Worm (Caenorhabditis elegans) whole organism, L2 larva: ENCODE results near the gene T01G5.6.
A peak's percentile ranks its signal among the peaks of the same experiment; 100 is the strongest.

Experiments
- C34F6.9 ChIP-seq: fragments of 150-350 bp; optimal IDR thresholded peaks from 2 replicates; lab custom pipeline; 2014; ENCODE audit warnings: missing biosample characterization, missing genetic modification characterization
- F13H6.1 ChIP-seq: sonication (generic microtip); optimal IDR thresholded peaks from 2 replicates; lab custom pipeline; 2016; ENCODE audit warnings: missing genetic modification characterization, missing compliant biosample characterization
- R02D3.7 ChIP-seq: fragments of 150-350 bp; optimal IDR thresholded peaks from 2 replicates; lab custom pipeline; 2014; ENCODE audit warnings: missing biosample characterization, missing genetic modification characterization
- Y55F3AM.14 ChIP-seq: fragments of 200-800 bp; sonication (Bioruptor generic); optimal IDR thresholded peaks from 2 replicates; lab custom pipeline; 2018; ENCODE audit warnings: mild to moderate bottlenecking, missing genetic modification characterization, missing compliant biosample characterization
- ZK546.5 ChIP-seq: sonication (generic microtip); optimal IDR thresholded peaks from 2 replicates; lab custom pipeline; 2017; ENCODE audit warnings: missing biosample characterization, missing genetic modification characterization
- alr-1 ChIP-seq: fragments of 150-350 bp; optimal IDR thresholded peaks from 2 replicates; lab custom pipeline; 2014; ENCODE audit warnings: missing biosample characterization, missing genetic modification characterization
- aly-2 ChIP-seq: fragments of 150-350 bp; optimal IDR thresholded peaks from 2 replicates; lab custom pipeline; 2014; ENCODE audit warnings: missing biosample characterization, missing genetic modification characterization
- ama-1 ChIP-seq: fragments of 150-350 bp; optimal IDR thresholded peaks from 2 replicates; lab custom pipeline; 2018; ENCODE audit warnings: inconsistent platforms
- blmp-1 ChIP-seq: sonication (generic microtip); optimal IDR thresholded peaks from 2 replicates; lab custom pipeline; 2017; ENCODE audit warnings: missing genetic modification characterization, mild to moderate bottlenecking, missing compliant biosample characterization, antibody characterized with exemption, moderate library complexity; ENCODE audit not compliant: insufficient read depth
- ceh-16 ChIP-seq: fragments of 150-350 bp; optimal IDR thresholded peaks from 2 replicates; lab custom pipeline; 2014; ENCODE audit warnings: missing biosample characterization, missing genetic modification characterization
- ceh-82 ChIP-seq: fragments of 150-350 bp; optimal IDR thresholded peaks from 2 replicates; lab custom pipeline; 2014; ENCODE audit warnings: missing biosample characterization, missing genetic modification characterization
- dmd-4 ChIP-seq: sonication (generic microtip); optimal IDR thresholded peaks from 2 replicates; lab custom pipeline; 2017; ENCODE audit warnings: missing biosample characterization, missing genetic modification characterization
- elt-3 ChIP-seq: sonication (generic microtip); optimal IDR thresholded peaks from 2 replicates; lab custom pipeline; 2017; ENCODE audit warnings: missing biosample characterization, missing genetic modification characterization
- fos-1 ChIP-seq: fragments of 150-350 bp; optimal IDR thresholded peaks from 2 replicates; lab custom pipeline; 2014; ENCODE audit warnings: missing biosample characterization, missing genetic modification characterization
- gmeb-1 ChIP-seq: fragments of 150-350 bp; optimal IDR thresholded peaks from 2 replicates; lab custom pipeline; 2014; ENCODE audit warnings: missing biosample characterization, missing genetic modification characterization
- lin-11 ChIP-seq: fragments of 150-350 bp; sonication (generic microtip); optimal IDR thresholded peaks from 2 replicates; lab custom pipeline; 2014; ENCODE audit warnings: missing biosample characterization, missing genetic modification characterization, inconsistent platforms, mixed read lengths
- lin-39 ChIP-seq: fragments of 150-350 bp; optimal IDR thresholded peaks from 2 replicates; lab custom pipeline; 2014; ENCODE audit warnings: missing biosample characterization, missing genetic modification reagents, missing genetic modification characterization
- lsy-2 ChIP-seq, 2 experiments: fragments of 150-350 bp in 1 of 2; sonication (generic microtip) in 1 of 2; optimal IDR thresholded peaks; 2 replicates each; lab custom pipeline; 2014 to 2017; ENCODE audit warnings: missing biosample characterization in 2 of 2, missing genetic modification characterization in 2 of 2
- mab-5 ChIP-seq: fragments of 150-350 bp; optimal IDR thresholded peaks from 2 replicates; lab custom pipeline; 2014; ENCODE audit warnings: missing biosample characterization, missing genetic modification characterization
- mbf-1 ChIP-seq: sonication (generic microtip); optimal IDR thresholded peaks from 2 replicates; lab custom pipeline; 2017; ENCODE audit warnings: missing biosample characterization, missing genetic modification characterization
- mdl-1 ChIP-seq, 2 experiments: fragments of 150-350 bp in 1 of 2; sonication (generic microtip) in 1 of 2; optimal IDR thresholded peaks; 2 replicates each; lab custom pipeline; 2017; ENCODE audit warnings: missing biosample characterization in 2 of 2, missing genetic modification characterization in 2 of 2
- nhr-10 ChIP-seq: sonication (generic microtip); optimal IDR thresholded peaks from 2 replicates; lab custom pipeline; 2017; ENCODE audit warnings: missing biosample characterization, missing genetic modification characterization
- nhr-11 ChIP-seq: fragments of 150-350 bp; optimal IDR thresholded peaks from 2 replicates; lab custom pipeline; 2014; ENCODE audit warnings: missing biosample characterization, missing genetic modification characterization
- nhr-12 ChIP-seq: fragments of 150-350 bp; optimal IDR thresholded peaks from 2 replicates; lab custom pipeline; 2014; ENCODE audit warnings: missing biosample characterization, missing genetic modification characterization
- nhr-129 ChIP-seq: fragments of 150-350 bp; optimal IDR thresholded peaks from 2 replicates; lab custom pipeline; 2014; ENCODE audit warnings: missing biosample characterization, missing genetic modification characterization
- nhr-23 ChIP-seq: fragments of 150-350 bp; optimal IDR thresholded peaks from 2 replicates; lab custom pipeline; 2014; ENCODE audit warnings: missing biosample characterization, missing genetic modification reagents, missing genetic modification characterization
- nhr-237 ChIP-seq: fragments of 150-350 bp; optimal IDR thresholded peaks from 2 replicates; lab custom pipeline; 2014; ENCODE audit warnings: missing biosample characterization, missing genetic modification characterization
- nhr-6 ChIP-seq: fragments of 150-350 bp; optimal IDR thresholded peaks from 2 replicates; lab custom pipeline; 2014; ENCODE audit warnings: missing biosample characterization, missing genetic modification characterization
- nhr-77 ChIP-seq: fragments of 150-350 bp; optimal IDR thresholded peaks from 2 replicates; lab custom pipeline; 2014; ENCODE audit warnings: missing biosample characterization, missing genetic modification characterization
- peb-1 ChIP-seq: fragments of 150-350 bp; optimal IDR thresholded peaks from 2 replicates; lab custom pipeline; 2014; ENCODE audit warnings: missing biosample characterization, missing genetic modification characterization
- sem-4 ChIP-seq: fragments of 150-350 bp; optimal IDR thresholded peaks from 2 replicates; lab custom pipeline; 2014; ENCODE audit warnings: missing biosample characterization, missing genetic modification reagents, missing genetic modification characterization
- sma-3 ChIP-seq: sonication (generic microtip); optimal IDR thresholded peaks from 2 replicates; lab custom pipeline; 2016; ENCODE audit warnings: missing genetic modification reagents, missing genetic modification characterization, missing compliant biosample characterization
- sma-9 ChIP-seq, 2 experiments: fragments of 150-350 bp in 1 of 2; sonication (generic microtip) in 1 of 2; optimal IDR thresholded peaks; 2 replicates each; lab custom pipeline; 2014 to 2016; ENCODE audit warnings: missing genetic modification characterization in 2 of 2, mild to moderate bottlenecking in 1 of 2, missing biosample characterization in 1 of 2, missing compliant biosample characterization in 1 of 2, missing genetic modification reagents in 1 of 2, moderate library complexity in 1 of 2
- snpc-4 ChIP-seq: fragments of 150-350 bp; optimal IDR thresholded peaks from 2 replicates; lab custom pipeline; 2014; ENCODE audit warnings: missing biosample characterization, missing genetic modification characterization
- unc-39 ChIP-seq: fragments of 150-350 bp; optimal IDR thresholded peaks from 2 replicates; lab custom pipeline; 2014; ENCODE audit warnings: missing biosample characterization, missing genetic modification characterization
- unc-55 ChIP-seq: fragments of 150-350 bp; sonication (generic microtip); optimal IDR thresholded peaks from 3 replicates; lab custom pipeline; 2014; ENCODE audit warnings: missing biosample characterization, missing genetic modification reagents, missing genetic modification characterization
- unc-62 ChIP-seq: fragments of 150-350 bp; optimal IDR thresholded peaks from 2 replicates; lab custom pipeline; 2014; ENCODE audit warnings: missing biosample characterization, missing genetic modification reagents, missing genetic modification characterization
- zag-1 ChIP-seq: fragments of 150-350 bp; optimal IDR thresholded peaks from 2 replicates; lab custom pipeline; 2014; ENCODE audit warnings: missing biosample characterization, missing genetic modification characterization
- ztf-1 ChIP-seq: fragments of 200-800 bp; sonication (Bioruptor generic); conservative IDR thresholded peaks from 2 replicates; pipeline ENCODE4 v1.3.6; 2022; ENCODE audit warnings: missing genetic modification characterization, missing compliant biosample characterization
- ztf-11 ChIP-seq: sonication (generic microtip); optimal IDR thresholded peaks from 2 replicates; lab custom pipeline; 2017; ENCODE audit warnings: missing biosample characterization, missing genetic modification characterization
- ztf-4 ChIP-seq: fragments of 150-350 bp; optimal IDR thresholded peaks from 2 replicates; lab custom pipeline; 2014; ENCODE audit warnings: missing biosample characterization, missing genetic modification characterization

The T01G5.6 gene

ce11 chrV:15090457-15090856 lies 23.4 kb downstream of the T01G5.6 start, which contains the start of gene C01G10.17:
TSS of gene C01G10.17 (plus strand) at chrV:15090757.
- TF ChIP-seq nhr-129 (tag; lab: Kevin White, UChicago) (no peak), dmd-4 (no peak), aly-2 (tag; lab: Kevin White, UChicago) (no peak), nhr-237 (tag; lab: Kevin White, UChicago) (no peak), nhr-10 (tag; lab: Kevin White, UChicago) (no peak), nhr-12 (tag; lab: Kevin White, UChicago) (no peak), unc-62 (GFP tag; lab: Kevin White, UChicago) (no peak), nhr-11 (tag; lab: Kevin White, UChicago) (no peak), F13H6.1 (tag; lab: Kevin White, UChicago) (no peak), elt-3 (no peak), ztf-1 (GFP tag; lab: Robert Waterston, UW) (no peak), unc-55 (GFP tag; lab: Kevin White, UChicago) (no peak), nhr-77 (tag; lab: Kevin White, UChicago) (no peak), R02D3.7 (tag; lab: Kevin White, UChicago) (no peak), ztf-4 (tag; lab: Kevin White, UChicago) (no peak)

ce11 chrV:15089438-15089837 lies 24.5 kb downstream of the T01G5.6 start, which contains the start of the genes C01G10.5 and C01G10.4:
TSS of gene C01G10.5 (minus strand) at chrV:15089538.
TSS of gene C01G10.4 (plus strand) at chrV:15089740.
- no peak for TF ChIP-seq peb-1 (tag; lab: Kevin White, UChicago)
- no peak for TF ChIP-seq lsy-2 (tag; optimal IDR thresholded peaks at IDR 0.05; lab: Kevin White, UChicago)
- no peak for TF ChIP-seq nhr-23

ce11 chrV:15088613-15089012 lies 25.3 kb downstream of the T01G5.6 start, which contains the start of gene C01G10.18:
TSS of gene C01G10.18 (minus strand) at chrV:15088713.
- no peak for TF ChIP-seq Y55F3AM.14
- TF ChIP-seq unc-62 (GFP tag; lab: Kevin White, UChicago): no peak
- TF ChIP-seq nhr-77 (tag; lab: Kevin White, UChicago): no peak
- TF ChIP-seq zag-1 (tag; lab: Kevin White, UChicago): no peak
- TF ChIP-seq lin-11 (tag; lab: Kevin White, UChicago): no peak

- TF ChIP-seq ztf-11 (tag; lab: Kevin White, UChicago) (no peak), sma-9 (GFP tag; optimal IDR thresholded peaks at IDR 0.05; lab: Kevin White, UChicago) (peak; percentile 0), sma-9 (tag; optimal IDR thresholded peaks at IDR 0.05; lab: Kevin White, UChicago) (no peak)
Observed at ce11 chrV:15087207-15087706, 26.6 kb downstream of the T01G5.6 start, which contains the start of the genes C01G10.15 and C01G10.6. TSS of gene C01G10.15 (minus strand) at chrV:15087307. TSS of gene C01G10.6 (plus strand) at chrV:15087656.

DNA sequence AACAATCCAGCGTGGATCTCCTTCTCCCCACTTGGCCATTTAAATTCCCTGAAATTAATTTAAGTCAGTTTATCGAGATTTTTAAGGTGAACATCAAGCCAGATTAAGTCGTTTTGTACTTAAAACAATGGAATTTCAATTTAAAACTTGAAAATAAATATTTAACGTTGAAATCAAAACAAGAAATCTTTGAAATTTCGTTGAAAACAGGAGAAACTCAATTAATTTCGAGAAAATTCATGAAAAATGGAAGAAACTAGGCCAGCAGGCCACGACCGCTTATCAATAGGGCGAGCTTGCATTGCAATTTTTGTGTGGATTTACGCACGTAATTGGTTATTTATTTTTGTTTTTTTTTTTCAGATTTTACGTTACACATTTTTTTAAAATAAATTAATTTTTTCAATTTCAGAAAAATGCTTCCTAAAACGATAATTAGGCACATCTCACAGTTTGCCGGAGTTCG lies 28.5 kb downstream of the T01G5.6 start, which contains the start of the genes ahsa-1 and C01G10.7:
ahsa-1 (minus strand) TSS at position 51 of the 466 bp plus-strand sequence.
C01G10.7 (plus strand) TSS at position 413 of the 466 bp plus-strand sequence.
- no peak for TF ChIP-seq Y55F3AM.14
- TF ChIP-seq nhr-129 (tag; lab: Kevin White, UChicago): peak; percentile 78
- peak; percentile 98 for TF ChIP-seq unc-55 (GFP tag; lab: Kevin White, UChicago)
- peak; percentile 42 for TF ChIP-seq ZK546.5 (tag; lab: Kevin White, UChicago)
- TF ChIP-seq mab-5 (tag; lab: Kevin White, UChicago): peak; percentile 80
- TF ChIP-seq fos-1: peak; percentile 80
- TF ChIP-seq mdl-1 (tag; optimal IDR thresholded peaks at IDR 0.05; lab: Kevin White, UChicago): peak in 1 of 2 experiments; percentile 6
- TF ChIP-seq mbf-1 (tag; lab: Kevin White, UChicago): no peak
- TF ChIP-seq sma-9 (GFP tag; optimal IDR thresholded peaks at IDR 0.05; lab: Kevin White, UChicago): peak; percentile 88
- TF ChIP-seq sma-9 (tag; optimal IDR thresholded peaks at IDR 0.05; lab: Kevin White, UChicago): no peak
- peak; percentile 79 for TF ChIP-seq ztf-4 (tag; lab: Kevin White, UChicago)
- no peak for TF ChIP-seq alr-1 (tag; lab: Kevin White, UChicago)
- peak; percentile 64 for TF ChIP-seq blmp-1 (tag; lab: Kevin White, UChicago)
- TF ChIP-seq ceh-82: peak; percentile 15
- peak; percentile 86 for TF ChIP-seq F13H6.1 (tag; lab: Kevin White, UChicago)
- TF ChIP-seq gmeb-1: peak; percentile 81
- no peak for TF ChIP-seq unc-62 (GFP tag; lab: Kevin White, UChicago)
- TF ChIP-seq snpc-4: peak; percentile 81
- TF ChIP-seq ama-1 (lab: Kevin White, UChicago): no peak
- TF ChIP-seq lin-11 (tag; lab: Kevin White, UChicago): peak; percentile 47
- no peak for TF ChIP-seq unc-39 (tag; lab: Kevin White, UChicago)
- TF ChIP-seq C34F6.9 (tag; lab: Kevin White, UChicago): peak; percentile 98
- peak; percentile 95 for TF ChIP-seq sma-3 (GFP tag; lab: Kevin White, UChicago)
- peak; percentile 76 for TF ChIP-seq sem-4 (tag; lab: Kevin White, UChicago)
- peak; percentile 30 for TF ChIP-seq zag-1 (tag; lab: Kevin White, UChicago)
- TF ChIP-seq nhr-12 (tag; lab: Kevin White, UChicago): no peak
- no peak for TF ChIP-seq aly-2 (tag; lab: Kevin White, UChicago)
- TF ChIP-seq lin-39 (tag; lab: Kevin White, UChicago): no peak
- peak; percentile 76 to 93 for TF ChIP-seq lsy-2 (tag; optimal IDR thresholded peaks at IDR 0.05; lab: Kevin White, UChicago)
- peak; percentile 36 for TF ChIP-seq ceh-16
- TF ChIP-seq nhr-77 (tag; lab: Kevin White, UChicago): peak; percentile 78
- no peak for TF ChIP-seq ztf-1 (GFP tag; lab: Robert Waterston, UW)
- no peak for TF ChIP-seq nhr-23
- TF ChIP-seq nhr-6 (tag; lab: Kevin White, UChicago): no peak
